Fruit fly (Drosophila melanogaster) whole organism, adult: Measurements from ENCODE around the gene CG5882.

Experiments used
- CG11617 ChIP-seq: fragments of 200-800 bp; sonication (Bioruptor generic); optimal IDR thresholded peaks from 2 replicates; lab custom pipeline; 2017; ENCODE audit warnings: mild to moderate bottlenecking, missing biosample characterization, missing genetic modification reagents, missing genetic modification characterization
- CG12768 ChIP-seq: fragments of 200-800 bp; sonication (Bioruptor generic); optimal IDR thresholded peaks from 2 replicates; lab custom pipeline; 2017; ENCODE audit warnings: missing biosample characterization, missing genetic modification characterization, mild to moderate bottlenecking, moderate library complexity, missing genetic modification reagents
- CG33017 ChIP-seq: fragments of 200-800 bp; sonication (Bioruptor generic); optimal IDR thresholded peaks from 2 replicates; lab custom pipeline; 2018; ENCODE audit warnings: missing biosample characterization, mild to moderate bottlenecking, missing genetic modification characterization, moderate library complexity
- CG5204 ChIP-seq: fragments of 200-800 bp; sonication (Bioruptor generic); optimal IDR thresholded peaks from 2 replicates; lab custom pipeline; 2016; ENCODE audit warnings: missing biosample characterization, missing genetic modification characterization
- Crg-1 ChIP-seq: fragments of 200-800 bp; sonication (Bioruptor generic); optimal IDR thresholded peaks from 2 replicates; lab custom pipeline; 2016; ENCODE audit warnings: missing biosample characterization, missing genetic modification characterization
- Mnt ChIP-seq: fragments of 200-800 bp; sonication (Bioruptor generic); optimal IDR thresholded peaks from 2 replicates; lab custom pipeline; 2016; ENCODE audit warnings: missing biosample characterization, mild to moderate bottlenecking, missing genetic modification characterization
- bab1 ChIP-seq: fragments of 200-800 bp; sonication (Bioruptor generic); optimal IDR thresholded peaks from 3 replicates; lab custom pipeline; 2019; ENCODE audit warnings: missing biosample characterization, mild to moderate bottlenecking, missing genetic modification characterization, moderate library complexity
- cic ChIP-seq: fragments of 200-800 bp; sonication (Bioruptor generic); optimal IDR thresholded peaks from 2 replicates; lab custom pipeline; 2017; ENCODE audit warnings: missing biosample characterization, mild to moderate bottlenecking, missing genetic modification characterization, moderate library complexity
- cnc ChIP-seq, 2 experiments: fragments of >200 bp; optimal IDR thresholded peaks; 2 replicates each; lab custom pipeline; 2017
- pad ChIP-seq: fragments of 200-800 bp; sonication (Bioruptor generic); optimal IDR thresholded peaks from 3 replicates; lab custom pipeline; 2017; ENCODE audit warnings: missing biosample characterization, missing genetic modification characterization, mild to moderate bottlenecking, moderate library complexity, missing genetic modification reagents
- tj ChIP-seq: fragments of 200-800 bp; sonication (Bioruptor generic); optimal IDR thresholded peaks from 3 replicates; lab custom pipeline; 2017; ENCODE audit warnings: missing biosample characterization, mild to moderate bottlenecking, missing genetic modification characterization, moderate library complexity

DNA sequence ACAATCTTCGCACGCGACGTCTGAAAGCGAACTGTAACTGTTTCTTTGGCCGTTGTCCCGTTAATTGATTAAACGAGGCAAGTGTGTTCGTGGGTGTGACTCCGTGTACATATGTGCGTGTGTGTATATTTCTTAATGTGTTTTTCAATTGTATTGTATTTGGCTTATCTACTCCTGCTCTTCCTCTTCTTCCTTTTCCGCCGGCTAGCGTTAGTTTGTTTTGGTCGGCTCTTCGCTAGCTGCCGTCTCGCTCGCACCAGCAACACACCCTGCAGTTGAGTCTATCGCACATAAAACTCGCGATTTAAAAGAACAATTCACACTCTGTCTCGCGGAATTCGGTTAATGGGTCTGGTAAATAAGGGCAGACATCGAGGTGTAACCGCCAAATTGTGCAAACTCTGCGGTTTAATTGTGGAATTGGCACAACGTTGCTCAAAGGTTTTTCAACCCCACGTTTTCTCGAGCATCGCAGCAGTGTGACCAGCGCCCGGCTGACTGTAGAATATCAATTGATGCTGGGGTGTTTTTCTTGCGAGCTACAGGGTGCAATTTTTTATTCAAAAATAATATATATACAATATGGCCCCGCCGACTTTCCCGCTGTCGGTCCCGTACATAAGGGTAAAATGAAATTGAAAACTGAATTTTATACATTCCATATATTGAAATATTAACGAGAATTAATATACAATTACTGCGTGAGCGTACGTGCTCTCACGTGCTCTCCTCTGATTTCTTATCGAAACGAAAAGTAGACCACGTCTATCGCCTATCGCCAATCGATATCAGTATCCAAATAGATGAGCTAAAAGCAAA is 6.5 kb upstream of the CG5882 start, which contains the start of the genes gb and CG5815:
- TF ChIP-seq CG11617 (peak; percentile 90), bab1 (peak; percentile 92), CG5204 (GFP tag; lab: Kevin White, UChicago) (peak; percentile 88), CG12768 (GFP tag; lab: Kevin White, UChicago) (peak; percentile 90), tj (peak; percentile 86), CG33017 (tag; lab: Kevin White, UChicago) (peak; percentile 85), pad (peak; percentile 76), Crg-1 (GFP tag; lab: Kevin White, UChicago) (peak; percentile 83), Mnt (GFP tag; lab: Kevin White, UChicago) (peak; percentile 90), cic (GFP tag; lab: Kevin White, UChicago) (peak; percentile 96), cnc (optimal IDR thresholded peaks at IDR 0.05; lab: Kevin White, UChicago) (no peak)
